Worm (Caenorhabditis elegans): ENCODE results near the gene F52C6.2.
"Not testable (repeated sequence)": the region's sequence is repeated elsewhere in the genome, so short reads cannot be mapped to it uniquely, and the experiment has no call there.

Gene F52C6.2

DNA sequence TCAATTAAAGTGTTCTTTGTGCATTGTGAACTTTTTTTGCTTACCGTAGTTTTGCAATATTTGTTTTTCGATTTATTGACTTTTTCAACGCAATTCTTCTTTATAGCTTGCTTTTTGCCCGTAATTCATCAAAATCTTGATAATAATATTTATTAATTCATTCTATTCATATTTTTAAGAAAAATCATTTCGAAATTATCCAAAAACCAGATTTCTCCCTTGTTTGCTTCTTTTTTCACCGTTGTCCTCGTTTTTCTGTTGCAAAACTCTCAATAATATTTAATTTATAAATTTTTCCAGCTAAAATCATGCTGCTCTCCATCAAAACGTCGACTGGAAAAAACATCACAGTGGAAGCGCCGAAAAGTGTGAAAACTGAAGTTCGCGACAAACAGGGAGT, 1.8 kb upstream of the F52C6.2 start, which contains the start of gene F52C6.3:
Gene F52C6.3, plus strand, starts transcription at position 301 of the 400 bp plus-strand sequence.
- TF ChIP-seq tab-1 (GFP tag; IDR thresholded peaks at IDR 0.05) (no peak), klf-2 (GFP tag; conservative IDR thresholded peaks at IDR 0.05) (no peak), cog-1 (tag; optimal IDR thresholded peaks at IDR 0.05) (no peak), T22C8.4 (GFP tag; IDR thresholded peaks at IDR 0.05) (no peak), ztf-29 (GFP tag; IDR thresholded peaks at IDR 0.05) (no peak), ref-1 (GFP tag; conservative IDR thresholded peaks at IDR 0.05) (no peak), med-1 (GFP tag; optimal IDR thresholded peaks at IDR 0.05; ENCODE audit: insufficient read depth) (no peak), flt-1 (GFP tag; IDR thresholded peaks at IDR 0.05) (no peak), ztf-23 (GFP tag; IDR thresholded peaks at IDR 0.05) (no peak)

DNA sequence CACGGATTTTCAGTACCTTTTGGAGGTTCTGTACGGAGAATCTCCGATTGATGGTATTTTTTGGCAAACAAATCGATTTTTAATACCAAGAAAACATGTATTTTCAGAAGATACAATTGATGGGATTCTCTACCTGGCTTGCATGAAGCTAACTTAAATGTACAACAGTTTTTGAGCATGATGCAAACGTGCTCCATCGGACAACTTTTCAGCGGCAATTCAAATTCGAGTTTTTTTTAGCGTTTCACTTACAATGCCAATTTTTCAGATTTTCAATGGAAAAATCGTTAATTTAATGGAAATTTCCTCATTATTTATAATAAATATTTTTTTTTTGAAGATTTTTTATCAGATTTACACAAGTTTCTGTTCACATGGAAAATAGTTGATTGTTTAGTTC, 2.3 kb downstream of the F52C6.2 start:
- TF ChIP-seq klf-2 (GFP tag; conservative IDR thresholded peaks at IDR 0.05) = no peak
- no peak for TF ChIP-seq ref-1 (GFP tag; conservative IDR thresholded peaks at IDR 0.05)
- no peak for TF ChIP-seq ztf-29 (GFP tag; IDR thresholded peaks at IDR 0.05)
- no peak for TF ChIP-seq T22C8.4 (GFP tag; IDR thresholded peaks at IDR 0.05)

DNA sequence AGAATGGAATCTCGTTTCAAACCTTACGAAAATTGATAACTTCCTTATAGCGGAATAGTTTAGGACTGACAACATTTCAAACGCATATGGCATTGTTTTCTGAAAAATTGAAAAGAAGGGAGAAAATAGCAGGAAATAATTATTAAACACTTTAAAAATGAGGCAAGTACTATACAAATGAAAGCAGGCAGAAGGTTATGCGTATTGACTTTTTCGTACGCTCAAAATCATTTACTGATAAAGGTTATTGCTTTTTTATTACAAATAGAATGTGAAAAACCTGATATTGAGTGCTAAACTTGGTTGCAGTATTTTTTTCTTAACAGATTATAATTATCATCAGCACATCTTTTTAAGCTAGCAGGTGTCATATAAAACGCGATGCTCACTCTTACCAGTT, 13.4 kb downstream of the F52C6.2 start, which contains the start of gene ZK250.13:
Gene ZK250.13, minus strand, starts transcription at position 101 of the 400 bp plus-strand sequence.
- TF ChIP-seq flt-1 (GFP tag; IDR thresholded peaks at IDR 0.05) (no peak), ref-1 (GFP tag; conservative IDR thresholded peaks at IDR 0.05) (no peak), med-1 (GFP tag; optimal IDR thresholded peaks at IDR 0.05; ENCODE audit: insufficient read depth) (no peak), T22C8.4 (GFP tag; IDR thresholded peaks at IDR 0.05) (no peak), ztf-23 (GFP tag; IDR thresholded peaks at IDR 0.05) (no peak), ztf-29 (GFP tag; IDR thresholded peaks at IDR 0.05) (no peak)

DNA sequence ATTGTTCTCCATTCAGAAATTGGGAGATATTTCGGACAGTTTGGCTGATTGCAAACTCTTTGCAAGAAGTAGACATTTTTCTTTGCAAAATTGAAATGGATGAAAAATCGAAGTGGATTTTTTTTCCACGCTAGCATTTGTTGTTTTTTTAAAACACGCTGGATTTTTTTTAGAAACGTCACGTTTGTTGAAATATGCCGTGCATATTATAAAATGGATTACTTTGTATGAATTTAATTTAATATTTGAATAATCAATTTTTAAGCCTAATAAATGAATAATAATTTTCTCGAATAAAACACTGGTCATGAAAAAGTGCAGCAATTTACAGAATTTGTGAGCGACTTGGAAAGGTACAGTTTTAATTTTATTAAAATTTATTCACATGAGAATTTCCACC, 18.8 kb downstream of the F52C6.2 start, which contains the start of gene ZK250.14:
Gene ZK250.14, minus strand, starts transcription at position 101 of the 400 bp plus-strand sequence.
- TF ChIP-seq ztf-23 (GFP tag; IDR thresholded peaks at IDR 0.05) (no peak), ref-1 (GFP tag; conservative IDR thresholded peaks at IDR 0.05) (no peak)

DNA sequence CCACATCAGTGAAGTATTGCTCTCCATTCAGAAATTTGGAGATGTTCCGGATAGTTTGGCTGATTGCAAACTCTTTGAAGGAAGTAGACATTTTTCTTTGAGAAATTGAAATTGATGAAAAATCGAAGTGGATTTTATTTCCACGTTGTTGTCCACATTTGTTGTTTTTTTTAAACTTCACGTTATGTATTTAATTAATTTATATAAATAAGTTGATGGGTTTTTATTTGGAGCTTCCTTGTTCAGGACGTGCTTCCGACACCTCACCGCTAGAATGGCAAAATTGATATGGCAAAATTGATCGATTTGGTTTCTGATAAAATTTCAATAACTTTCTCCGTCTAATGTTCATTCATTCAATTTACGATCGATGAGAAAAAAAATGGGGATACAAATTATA, 20.2 kb downstream of the F52C6.2 start, which contains the start of gene math-48:
Gene math-48, minus strand, starts transcription at position 101 of the 400 bp plus-strand sequence.
- TF ChIP-seq tab-1 (GFP tag; IDR thresholded peaks at IDR 0.05) (no peak), klf-2 (GFP tag; conservative IDR thresholded peaks at IDR 0.05) (no peak), ref-1 (GFP tag; conservative IDR thresholded peaks at IDR 0.05) (no peak), T22C8.4 (GFP tag; IDR thresholded peaks at IDR 0.05) (no peak), ztf-29 (GFP tag; IDR thresholded peaks at IDR 0.05) (no peak), ztf-23 (GFP tag; IDR thresholded peaks at IDR 0.05) (no peak), cog-1 (tag; optimal IDR thresholded peaks at IDR 0.05) (no peak), flt-1 (GFP tag; IDR thresholded peaks at IDR 0.05) (no peak), med-1 (GFP tag; optimal IDR thresholded peaks at IDR 0.05; ENCODE audit: insufficient read depth) (no peak)

DNA sequence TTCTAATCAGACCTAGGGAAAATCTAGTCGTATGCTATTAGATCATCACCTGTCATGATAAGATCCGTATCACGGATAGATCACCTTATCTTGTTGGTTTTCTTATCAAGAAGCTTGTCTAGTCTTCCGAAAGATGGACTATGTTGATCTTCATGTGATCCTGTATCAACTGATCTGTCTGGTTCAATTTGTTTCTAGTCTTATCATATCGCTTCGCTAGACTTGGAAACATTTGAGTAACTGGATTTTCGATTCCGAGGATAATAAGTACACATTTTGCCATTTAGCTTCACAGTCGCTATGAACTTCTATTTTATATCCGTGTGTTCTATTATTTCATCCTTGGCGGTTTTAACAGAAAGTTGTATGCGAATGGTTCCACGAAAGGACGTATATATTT, 22.1 kb downstream of the F52C6.2 start, which contains the start of gene ZK250.2:
Gene ZK250.2, plus strand, starts transcription at position 301 of the 400 bp plus-strand sequence.
- not testable (repeated sequence) for TF ChIP-seq flt-1 (GFP tag; IDR thresholded peaks at IDR 0.05); ztf-23 (GFP tag; IDR thresholded peaks at IDR 0.05); ref-1 (GFP tag; conservative IDR thresholded peaks at IDR 0.05)

DNA sequence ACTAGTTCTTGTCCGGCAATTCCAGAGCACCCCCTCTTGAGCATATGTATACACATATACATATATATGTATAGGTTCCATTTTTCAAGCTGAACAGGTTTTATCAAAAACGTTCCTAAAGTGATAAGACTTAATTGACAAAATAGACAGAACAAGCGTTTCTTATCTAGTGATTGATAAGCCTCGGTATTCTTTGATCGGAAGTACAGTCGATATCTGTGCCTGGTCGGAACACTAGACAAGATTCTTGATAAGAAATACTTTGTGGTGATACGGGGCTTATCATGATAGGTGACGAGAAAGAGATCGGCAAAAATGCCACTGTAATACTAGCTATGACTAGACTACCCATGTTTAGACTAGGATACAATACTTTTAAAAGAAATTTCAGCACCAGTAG, 22.9 kb downstream of the F52C6.2 start:
- no peak for TF ChIP-seq ztf-23 (GFP tag; IDR thresholded peaks at IDR 0.05)
- no peak for TF ChIP-seq klf-2 (GFP tag; conservative IDR thresholded peaks at IDR 0.05)
- TF ChIP-seq med-1 (GFP tag; optimal IDR thresholded peaks at IDR 0.05; ENCODE audit: insufficient read depth) = no peak

DNA sequence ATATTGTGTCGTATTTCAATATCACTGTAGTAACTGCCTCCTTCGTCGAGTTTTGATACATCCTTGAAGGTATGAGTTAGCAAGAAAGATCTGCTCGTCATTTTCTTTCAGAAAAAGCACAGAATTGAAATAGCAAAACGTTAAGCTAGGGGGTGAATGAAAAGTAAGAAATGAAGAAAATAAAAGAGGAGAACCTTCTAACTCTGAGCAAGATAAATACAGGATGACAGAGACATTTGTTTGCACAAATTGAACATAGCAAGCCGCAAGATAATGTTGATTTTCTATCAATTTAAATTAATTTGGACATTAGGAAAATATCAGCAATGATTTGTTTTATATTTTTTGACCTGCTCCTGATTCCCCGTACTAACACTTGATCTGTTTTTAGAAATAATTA, 29.3 kb downstream of the F52C6.2 start, which contains the start of gene math-49:
Gene math-49, minus strand, starts transcription at position 101 of the 400 bp plus-strand sequence.
- TF ChIP-seq flt-1, T22C8.4, ztf-29 (GFP tag; IDR thresholded peaks at IDR 0.05): not testable (repeated sequence)
